Fruit fly (Drosophila melanogaster) ovary, adult (tissue): ENCODE results near the gene Atg18a.

Source experiments
- CG17801 ChIP-seq: fragments of 200-800 bp; optimal IDR thresholded peaks from 2 replicates; lab custom pipeline; 2019; ENCODE audit warnings: missing biosample characterization, mild to moderate bottlenecking, missing genetic modification characterization, moderate library complexity; ENCODE audit not compliant: partially characterized antibody

Atg18a gene

DNA sequence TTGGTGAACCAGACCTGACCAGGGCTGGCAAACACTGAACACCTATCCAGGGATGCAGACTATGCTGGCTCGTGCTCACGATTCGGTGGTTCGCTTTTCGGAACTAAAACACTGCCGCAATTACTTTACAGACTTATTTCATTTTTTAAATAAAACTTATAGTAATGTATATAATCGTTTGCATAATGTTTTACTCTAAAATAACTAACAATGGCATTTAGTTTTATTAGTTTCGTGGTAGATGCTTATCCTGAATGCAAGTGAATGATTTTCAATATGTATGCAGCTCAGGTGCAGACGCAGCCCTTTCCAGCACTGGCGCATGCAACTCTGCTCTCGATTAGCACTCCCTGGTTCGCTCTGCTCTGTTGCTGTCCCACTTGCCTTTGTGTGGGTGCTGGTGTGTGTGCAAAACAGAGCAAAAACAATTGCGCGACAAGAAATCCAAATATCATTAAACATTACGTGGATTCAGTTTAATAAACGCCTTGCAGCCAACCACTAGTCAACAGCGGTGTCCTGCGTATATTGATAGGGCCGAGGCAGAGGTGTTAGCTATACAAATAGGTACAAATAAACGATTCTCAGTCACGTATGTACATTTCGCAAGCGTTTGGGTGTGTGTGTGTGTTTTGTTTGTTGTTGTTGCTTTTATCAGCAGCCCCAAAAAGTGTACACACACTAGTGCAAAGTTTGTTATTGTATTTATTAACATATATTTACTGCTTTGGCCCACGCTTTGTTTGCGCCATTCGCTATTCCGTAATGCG is at the start of gene Atg18a, which contains the start of gene ERR:
Gene Atg18a (plus strand): TSS at position 231 of the 770 bp plus-strand sequence.
Gene ERR (minus strand): TSS at position 45 of the 770 bp plus-strand sequence.
- peak; percentile 78 for TF ChIP-seq CG17801

dm6 chr3L:8137448-8137906 is 49.2 kb upstream of the Atg18a start, which contains the start of the genes Setx and mus301:
TSS of gene Setx (minus strand) at chr3L:8137498.
TSS of gene mus301 (plus strand) at chr3L:8137808.
- TF ChIP-seq CG17801 = peak; percentile 64

dm6 chr3L:8150284-8150683 is 36.4 kb upstream of the Atg18a start:
- TF ChIP-seq CG17801 = no peak

DNA sequence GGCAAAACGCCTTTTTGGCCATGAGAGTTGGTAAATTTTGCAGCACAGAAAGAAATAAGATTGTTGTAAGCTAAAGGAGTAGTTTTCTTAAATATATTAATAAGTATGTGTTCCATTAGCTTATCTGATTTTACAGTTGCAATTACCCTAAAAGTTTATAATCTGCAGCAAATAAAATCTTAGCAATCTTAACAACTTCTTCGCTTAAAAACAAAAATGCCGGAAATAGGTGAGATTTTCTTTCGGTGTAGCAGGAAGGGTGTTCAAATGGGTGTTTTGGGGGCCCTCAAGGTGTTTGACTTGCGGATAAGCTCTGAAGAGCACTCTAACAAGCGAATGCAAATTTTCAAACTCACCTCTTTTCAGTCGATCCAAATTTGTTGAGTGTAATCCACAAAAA is 35.8 kb upstream of the Atg18a start:
- no peak for TF ChIP-seq CG17801

dm6 chr3L:8151727-8152199 is 34.9 kb upstream of the Atg18a start, which contains the start of gene CG13676:
TSS of gene CG13676 (minus strand) at chr3L:8151813.
- TF ChIP-seq CG17801 = no peak

DNA sequence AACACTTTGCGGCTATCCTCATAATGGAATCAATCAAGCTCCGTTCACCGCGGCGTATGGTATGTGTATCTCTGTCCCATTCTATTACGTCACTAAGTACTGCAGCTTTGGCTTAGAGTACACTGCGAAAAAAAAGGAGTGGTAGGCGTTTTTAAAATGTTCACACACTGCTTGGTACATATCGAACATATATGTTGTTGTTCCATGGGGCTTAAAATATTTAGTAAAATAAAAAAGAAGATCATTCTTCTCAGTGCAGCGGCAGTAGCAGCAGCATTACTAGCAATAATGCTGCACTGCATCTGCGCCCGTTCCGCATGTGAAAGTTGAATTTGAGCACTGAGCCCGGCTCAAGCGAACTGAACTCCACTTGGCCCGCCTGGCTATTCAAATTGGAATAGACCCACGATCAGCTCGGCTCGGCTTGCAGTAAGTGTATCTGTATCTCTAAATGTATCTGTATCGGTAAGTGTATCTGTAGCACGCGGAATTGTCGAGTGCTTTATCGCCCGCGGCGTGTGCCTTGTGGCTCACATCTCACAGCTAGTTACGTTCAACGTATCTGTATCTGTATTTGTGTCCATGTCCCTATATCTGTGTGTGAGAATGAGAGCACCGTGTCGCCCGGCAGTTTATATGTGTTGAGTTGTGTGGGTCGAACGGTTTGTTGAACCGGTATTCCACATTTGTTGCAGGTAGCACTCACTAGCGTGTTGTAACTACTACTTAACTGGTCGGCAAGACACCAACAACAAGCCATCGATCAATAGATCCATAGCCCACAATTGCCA is 33.3 kb upstream of the Atg18a start:
- no peak for TF ChIP-seq CG17801

dm6 chr3L:8154544-8154943 is 32.1 kb upstream of the Atg18a start:
- no peak for TF ChIP-seq CG17801

- TF ChIP-seq CG17801 = no peak
Measured at dm6 chr3L:8155324-8155723, 31.3 kb upstream of the Atg18a start.

DNA sequence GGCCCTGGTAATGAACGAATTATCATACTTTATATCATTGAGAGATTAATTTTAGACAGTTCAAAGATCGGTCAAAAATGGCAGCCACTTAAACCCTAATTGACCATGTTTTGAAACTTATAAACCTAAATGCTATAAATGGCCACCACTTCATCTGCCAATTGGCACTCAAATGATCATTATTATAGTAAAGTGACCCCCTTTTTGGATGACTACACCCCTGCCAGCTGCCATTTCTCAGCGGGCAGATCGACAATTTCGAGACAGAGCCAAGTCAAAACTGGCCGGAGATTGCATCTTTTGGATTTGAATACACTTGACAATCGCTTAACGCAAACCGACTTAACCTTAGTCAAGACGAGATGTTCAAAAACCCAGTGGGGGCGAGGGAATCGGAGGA is 30.5 kb upstream of the Atg18a start:
- no peak for TF ChIP-seq CG17801

DNA sequence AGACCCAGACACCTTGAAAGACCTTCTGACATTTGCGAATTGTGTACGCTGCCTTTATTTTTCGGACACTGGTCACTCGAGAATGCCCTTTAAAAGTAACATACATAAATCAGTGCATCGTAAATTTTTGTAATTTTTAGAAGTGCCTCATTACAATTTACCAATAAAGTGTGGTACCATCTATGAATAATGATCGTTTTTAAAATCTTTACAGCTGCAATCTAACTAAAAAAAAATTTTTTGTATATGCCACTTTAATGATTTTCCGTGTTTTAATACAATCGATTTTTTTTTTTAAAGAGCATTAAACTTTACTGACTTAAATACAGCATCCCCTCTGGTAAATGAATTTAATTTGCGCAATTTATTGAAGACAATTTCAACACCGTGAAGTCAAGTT is 29.6 kb upstream of the Atg18a start:
- TF ChIP-seq CG17801 = no peak

DNA sequence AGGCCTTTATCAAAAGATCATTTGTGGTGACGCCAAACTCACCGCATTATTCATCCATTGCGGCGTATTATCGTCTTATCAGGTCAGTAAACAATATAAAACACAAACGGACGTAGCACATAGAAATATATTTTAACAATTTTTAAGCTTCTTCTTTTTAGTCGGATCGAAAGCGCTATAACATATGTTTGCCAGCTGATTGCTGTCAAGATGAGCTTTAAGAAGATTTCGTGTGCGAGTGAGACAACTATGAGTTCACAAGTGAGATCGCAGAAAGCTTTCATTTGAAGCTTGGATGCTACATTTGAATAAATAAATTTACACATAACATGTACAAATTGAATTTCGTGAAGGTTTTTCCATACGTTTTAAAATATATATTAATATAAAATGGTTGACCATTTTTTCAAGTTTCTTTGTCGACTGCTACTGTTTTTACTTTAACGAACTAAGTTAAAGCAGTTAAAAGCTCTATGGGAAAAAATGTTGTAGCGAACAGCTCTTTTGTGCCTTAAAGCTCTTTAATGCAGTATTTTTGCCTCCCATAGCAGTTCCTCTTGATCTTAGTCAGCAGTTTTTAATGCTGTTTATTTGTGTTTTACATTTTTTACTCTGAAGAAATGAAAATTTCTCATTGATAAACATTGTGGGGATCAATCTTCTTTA is 27.8 kb upstream of the Atg18a start, which contains the start of gene CG42445:
Gene CG42445 (minus strand): TSS at position 186 of the 666 bp plus-strand sequence.
- peak; percentile 14 for TF ChIP-seq CG17801

- TF ChIP-seq CG17801 = no peak
Measured at dm6 chr3L:8159724-8160422, 26.8 kb upstream of the Atg18a start, which contains the start of gene CG43886. TSS of gene CG43886 (minus strand) at chr3L:8159774.

DNA sequence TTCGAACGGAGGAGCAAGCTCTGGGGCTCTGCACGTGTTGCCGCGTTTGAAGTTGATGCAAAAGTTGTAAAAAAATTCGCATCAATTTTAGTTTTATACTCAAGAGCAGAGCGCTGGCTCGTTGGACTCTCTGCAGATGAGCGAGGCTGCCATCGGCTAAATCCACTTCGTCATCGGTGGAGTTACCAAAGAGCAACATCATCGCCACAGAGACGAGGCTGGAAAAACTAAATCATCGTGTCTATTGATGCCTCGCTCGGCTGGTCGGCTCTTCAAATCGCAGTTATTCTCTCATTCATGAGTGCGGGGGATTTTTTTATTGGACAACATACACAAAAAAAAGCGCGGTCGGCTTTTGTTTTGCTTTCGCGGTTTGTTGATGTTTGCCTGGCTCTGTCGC is 21.2 kb upstream of the Atg18a start, which contains the start of gene CG13675:
Gene CG13675 (minus strand): TSS at position 83 of the 400 bp plus-strand sequence.
- TF ChIP-seq CG17801 = no peak

DNA sequence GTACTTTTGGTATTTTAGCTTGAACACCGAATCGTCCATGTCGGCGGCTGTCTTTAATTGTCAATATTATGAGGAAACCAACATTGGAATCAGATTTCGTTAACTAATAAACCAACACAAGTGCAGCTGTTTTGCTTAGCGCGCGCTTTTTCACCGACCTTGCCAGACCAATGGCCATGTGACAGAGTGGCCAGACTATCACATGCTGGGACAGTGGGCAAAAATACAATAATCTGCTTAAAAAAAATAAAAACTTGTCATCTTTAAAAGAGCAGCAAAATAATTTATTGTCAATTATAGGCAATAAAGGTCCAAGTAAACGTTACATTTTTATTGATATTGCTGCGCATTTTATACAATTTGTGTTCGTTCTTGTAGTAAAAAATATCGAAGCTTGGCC is 10.8 kb upstream of the Atg18a start, which contains the start of gene RecQ4:
Gene RecQ4 (minus strand): TSS at position 161 of the 400 bp plus-strand sequence.
- TF ChIP-seq CG17801 = no peak

- no peak for TF ChIP-seq CG17801
Measured at dm6 chr3L:8177795-8178564, 8.7 kb upstream of the Atg18a start, which contains the start of gene Nmt. TSS of gene Nmt (minus strand) at chr3L:8178429.
